Worm (Caenorhabditis elegans) whole organism, midembryonic: ENCODE results near the gene F52B10.3.

Experiments used
- flt-1 ChIP-seq: fragments of 200-800 bp; sonication (Bioruptor generic); IDR thresholded peaks from 2 replicates; pipeline ENCODE4 v1.3.6; 2022; ENCODE audit warnings: missing genetic modification characterization, missing compliant biosample characterization
- med-1 ChIP-seq: sonication (generic microtip); optimal IDR thresholded peaks from 2 replicates; lab custom pipeline; 2017; ENCODE audit warnings: missing genetic modification characterization, mild to moderate bottlenecking, missing compliant biosample characterization, antibody characterized with exemption, missing genetic modification reagents; ENCODE audit not compliant: insufficient read depth
- ref-1 ChIP-seq: fragments of 200-800 bp; sonication (Bioruptor generic); conservative IDR thresholded peaks from 2 replicates; pipeline ENCODE4 v1.3.6; 2022; ENCODE audit warnings: missing genetic modification reagents, missing genetic modification characterization, missing compliant biosample characterization
- tab-1 ChIP-seq: fragments of 200-800 bp; sonication (Bioruptor generic); IDR thresholded peaks from 2 replicates; pipeline ENCODE4 v1.3.6; 2022; ENCODE audit warnings: missing genetic modification characterization, missing compliant biosample characterization
- ztf-29 ChIP-seq: fragments of 200-800 bp; sonication (Bioruptor generic); IDR thresholded peaks from 2 replicates; pipeline ENCODE4 v1.3.6; 2022; ENCODE audit warnings: missing genetic modification reagents, missing genetic modification characterization, missing compliant biosample characterization

- no peak for TF ChIP-seq tab-1
- TF ChIP-seq med-1 (GFP tag; lab: Kevin White, UChicago), result no peak
- no peak for TF ChIP-seq ztf-29 (GFP tag; lab: Robert Waterston, UW)
- no peak for TF ChIP-seq flt-1 (GFP tag; lab: Robert Waterston, UW)
- TF ChIP-seq ref-1 (GFP tag; lab: Robert Waterston, UW), result no peak
These were observed 29.4 kb upstream of the F52B10.3 start for ce11 chrX:2927576-2927975.
